Worm (Caenorhabditis elegans): ENCODE measurements around the gene Y48G9A.7.
"Not testable (repeated sequence)": the region's sequence is repeated elsewhere in the genome, so short reads cannot be mapped to it uniquely, and the experiment has no call there.

Gene Y48G9A.7

ce11 chrIII:2082519-2082918 lies 27.8 kb upstream of the Y48G9A.7 start, which contains the start of gene cpt-3:
Gene cpt-3 (plus strand): TSS chrIII:2082819.
- not testable (repeated sequence) for TF ChIP-seq sox-4 (tag; optimal IDR thresholded peaks at IDR 0.05); unc-3 (GFP tag; conservative IDR thresholded peaks at IDR 0.05); unc-3 (tag; optimal IDR thresholded peaks at IDR 0.05); fkh-6 (tag; optimal IDR thresholded peaks at IDR 0.05)

ce11 chrIII:2084829-2085228 lies 25.5 kb upstream of the Y48G9A.7 start:
- TF ChIP-seq pros-1 (tag; optimal IDR thresholded peaks at IDR 0.05): no peak
- no peak for TF ChIP-seq fax-1 (tag; optimal IDR thresholded peaks at IDR 0.05)
- TF ChIP-seq ceh-22 (tag; optimal IDR thresholded peaks at IDR 0.05): no peak
- TF ChIP-seq gmeb-2 (tag; optimal IDR thresholded peaks at IDR 0.05): no peak
- TF ChIP-seq syd-9 (tag; optimal IDR thresholded peaks at IDR 0.05): no peak
- no peak for TF ChIP-seq T23F11.4 (GFP tag; optimal IDR thresholded peaks at IDR 0.05)
- no peak for TF ChIP-seq elt-2 (tag; optimal IDR thresholded peaks at IDR 0.05)
- no peak for TF ChIP-seq ama-1 (optimal IDR thresholded peaks at IDR 0.05)
- no peak for TF ChIP-seq ztf-16 (tag; optimal IDR thresholded peaks at IDR 0.05)

ce11 chrIII:2089453-2089852 lies 20.9 kb upstream of the Y48G9A.7 start:
- TF ChIP-seq nfya-1 (tag; optimal IDR thresholded peaks at IDR 0.05) (peak; percentile 33), madf-2 (tag; optimal IDR thresholded peaks at IDR 0.05) (no peak)

DNA sequence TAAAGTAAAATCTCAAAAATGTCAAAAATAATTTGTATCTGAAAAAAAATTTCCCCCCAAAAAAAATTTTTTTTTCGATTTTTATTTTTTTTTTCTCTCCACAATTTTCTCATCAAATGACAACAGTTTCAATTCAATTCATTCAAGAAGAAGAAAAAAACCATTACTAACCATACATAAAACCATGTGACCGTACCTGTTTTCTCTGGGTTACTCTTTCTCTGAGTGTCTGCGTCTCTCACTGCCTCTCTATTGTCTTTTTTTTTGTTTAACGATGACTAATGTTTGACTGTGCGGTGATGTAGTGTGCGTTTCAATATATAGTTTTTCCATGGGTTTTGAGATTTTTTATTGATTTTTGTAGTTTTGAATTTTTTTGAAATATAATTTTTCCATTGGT lies 19.7 kb upstream of the Y48G9A.7 start:
- TF ChIP-seq F13H6.1 (tag; optimal IDR thresholded peaks at IDR 0.05) (no peak), unc-42 (tag; optimal IDR thresholded peaks at IDR 0.05) (no peak), hlh-30 (tag; optimal IDR thresholded peaks at IDR 0.05; ENCODE audit: insufficient read depth) (peak; percentile 70), che-1 (tag; optimal IDR thresholded peaks at IDR 0.05) (no peak), madf-2 (tag; optimal IDR thresholded peaks at IDR 0.05) (no peak)

DNA sequence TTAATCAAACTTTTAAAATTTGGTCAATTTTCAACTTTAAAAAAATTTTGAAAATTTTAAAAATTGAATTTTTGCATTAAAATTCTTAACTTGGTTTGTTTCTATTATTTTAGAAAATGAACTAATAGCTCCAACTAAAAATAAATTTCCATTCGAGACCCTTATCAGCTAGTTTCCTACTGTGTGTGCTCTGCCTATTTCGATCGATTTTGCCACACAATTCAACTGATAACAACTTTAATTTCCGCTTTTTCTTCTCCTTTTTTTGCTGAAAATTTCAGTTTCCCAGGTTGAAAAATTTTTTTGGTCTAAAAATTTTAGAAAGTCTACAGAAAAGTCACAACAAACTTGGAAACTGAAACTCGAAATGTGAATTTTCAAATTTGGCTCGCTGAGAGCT lies 19.0 kb upstream of the Y48G9A.7 start:
- TF ChIP-seq pros-1 (tag; optimal IDR thresholded peaks at IDR 0.05) (no peak), elt-2 (tag; optimal IDR thresholded peaks at IDR 0.05) (peak; percentile 40)

DNA sequence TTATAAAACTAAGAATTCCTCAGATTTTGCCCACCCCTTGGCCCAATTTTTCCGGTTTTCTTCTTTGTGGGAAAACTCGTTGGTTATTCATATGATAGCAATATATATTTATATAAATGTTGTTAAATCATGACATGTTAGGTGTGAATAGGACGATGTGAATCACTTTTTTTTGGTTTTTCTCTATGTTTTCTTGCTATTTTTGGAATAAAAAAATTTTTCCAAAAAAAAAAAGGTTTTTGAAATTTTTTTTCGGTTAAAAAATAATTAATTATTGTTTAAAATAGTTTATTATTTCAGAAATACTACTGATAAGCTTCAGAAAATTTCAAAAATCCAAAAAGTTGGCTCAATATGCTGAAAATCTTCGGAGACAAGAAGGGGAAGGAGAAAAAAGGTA lies 17.9 kb upstream of the Y48G9A.7 start, which contains the start of gene Y48G9A.9:
Gene Y48G9A.9, plus strand, starts transcription at position 301 of the 400 bp plus-strand sequence.
- no peak for TF ChIP-seq unc-86 (tag; optimal IDR thresholded peaks at IDR 0.05)
- TF ChIP-seq madf-2 (tag; optimal IDR thresholded peaks at IDR 0.05): no peak
- TF ChIP-seq nfya-1 (tag; optimal IDR thresholded peaks at IDR 0.05): no peak
- TF ChIP-seq Y22D7AL.16 (tag; optimal IDR thresholded peaks at IDR 0.05): no peak
- TF ChIP-seq ceh-9 (tag; optimal IDR thresholded peaks at IDR 0.05): no peak
- no peak for TF ChIP-seq ref-2 (tag; optimal IDR thresholded peaks at IDR 0.05)
- no peak for TF ChIP-seq zip-5 (tag; optimal IDR thresholded peaks at IDR 0.05)
- TF ChIP-seq unc-42 (tag; optimal IDR thresholded peaks at IDR 0.05): no peak
- no peak for TF ChIP-seq pha-2 (tag; optimal IDR thresholded peaks at IDR 0.05)
- TF ChIP-seq C38D4.7 (GFP tag; optimal IDR thresholded peaks at IDR 0.05): no peak
- TF ChIP-seq pha-4 (tag; optimal IDR thresholded peaks at IDR 0.05): no peak
- no peak for TF ChIP-seq sox-4 (tag; optimal IDR thresholded peaks at IDR 0.05)

DNA sequence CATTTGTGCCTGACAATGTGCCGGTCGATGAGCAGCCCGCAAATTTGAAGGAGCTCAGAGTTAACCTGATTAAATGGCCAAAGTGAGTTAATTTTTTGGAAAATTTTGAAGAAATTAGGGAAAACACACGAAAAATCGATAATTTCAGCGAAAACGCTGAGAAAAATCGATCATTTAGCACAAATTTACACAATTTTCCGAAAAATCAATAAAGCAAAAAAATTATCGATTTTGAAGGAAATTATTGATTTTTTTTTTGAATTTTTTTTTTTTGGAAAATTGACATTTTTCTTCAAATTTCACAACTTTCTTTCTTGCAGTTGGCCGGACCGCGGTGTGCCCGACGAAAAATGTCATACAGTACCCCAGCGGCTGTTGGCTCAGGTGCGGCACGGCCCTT lies 12.2 kb upstream of the Y48G9A.7 start:
- no peak for TF ChIP-seq madf-2 (tag; optimal IDR thresholded peaks at IDR 0.05)
- TF ChIP-seq zip-5 (tag; optimal IDR thresholded peaks at IDR 0.05): no peak
- no peak for TF ChIP-seq ahr-1 (tag; optimal IDR thresholded peaks at IDR 0.05)
- no peak for TF ChIP-seq ztf-16 (tag; optimal IDR thresholded peaks at IDR 0.05)
- no peak for TF ChIP-seq hlh-8 (tag; optimal IDR thresholded peaks at IDR 0.05)
- peak; percentile 59 for TF ChIP-seq ceh-48 (tag; optimal IDR thresholded peaks at IDR 0.05)
- no peak for TF ChIP-seq C38D4.7 (GFP tag; optimal IDR thresholded peaks at IDR 0.05)
- no peak for TF ChIP-seq fkh-10 (GFP tag; optimal IDR thresholded peaks at IDR 0.05)

Measured in whole organism, late embryonic.